Worm (Caenorhabditis elegans): ENCODE measurements around the gene F33C8.4.

- TF ChIP-seq lin-54 (GFP tag; optimal IDR thresholded peaks at IDR 0.05) (no peak), sea-2 (GFP tag; IDR thresholded peaks at IDR 0.05) (no peak), pha-4 (tag; optimal IDR thresholded peaks at IDR 0.05) (no peak), attf-6 (GFP tag; IDR thresholded peaks at IDR 0.05) (no peak), egl-18 (GFP tag; IDR thresholded peaks at IDR 0.05) (no peak), mel-28 (tag; optimal IDR thresholded peaks at IDR 0.05; ENCODE audit: borderline replicate concordance) (no peak), Y79H2A.3 (GFP tag; conservative IDR thresholded peaks at IDR 0.05) (no peak), ama-1 (optimal IDR thresholded peaks at IDR 0.05) (no peak), ama-1 (GFP tag; optimal IDR thresholded peaks at IDR 0.05) (no peak), snpc-1.3 (tag; optimal IDR thresholded peaks at IDR 0.05; ENCODE audit: insufficient read depth) (no peak), dpff-1 (tag; optimal IDR thresholded peaks at IDR 0.05) (no peak), nhr-27 (tag; optimal IDR thresholded peaks at IDR 0.05) (no peak)
These were observed 36.2 kb upstream of the F33C8.4 start for ce11 chrX:14695892-14696291.

Measured in whole organism, young adult.